Fruit fly (Drosophila melanogaster): ENCODE measurements around the gene CG11262.

CG11262 gene

DNA sequence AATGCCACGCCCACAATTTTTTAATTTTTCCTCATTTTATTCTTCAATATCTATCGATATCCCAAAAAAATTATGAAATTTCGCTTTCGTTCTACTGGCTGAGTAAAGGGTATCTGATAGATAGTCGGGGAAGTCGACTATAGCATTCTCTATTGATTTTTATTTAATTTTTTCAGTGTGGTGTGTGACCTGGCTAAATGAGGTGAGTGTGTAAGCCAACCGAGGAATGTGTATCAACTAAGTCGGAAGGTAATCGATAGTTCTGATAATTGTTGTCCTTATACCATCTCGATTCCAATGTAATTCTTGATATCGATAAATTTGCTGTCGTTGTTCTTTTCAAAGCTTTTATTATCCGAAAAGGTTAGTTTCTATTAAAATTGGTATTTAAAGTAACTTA, 11.6 kb downstream of the CG11262 start, which contains the start of gene CG11263 (continued):
- TF ChIP-seq zfh1 (GFP tag; IDR thresholded peaks at IDR 0.05) = peak; percentile 73; the same call in 2 of the 3 replicates
- TF ChIP-seq psq (GFP tag; optimal IDR thresholded peaks at IDR 0.05) = peak; percentile 21
- peak; percentile 43 for TF ChIP-seq CG12391 (tag; optimal IDR thresholded peaks at IDR 0.05)
- TF ChIP-seq PHDP (tag; optimal IDR thresholded peaks at IDR 0.05) = peak; percentile 45
- TF ChIP-seq CG4854 (GFP tag; optimal IDR thresholded peaks at IDR 0.05) = peak; percentile 50
- TF ChIP-seq CG8944 (GFP tag; optimal IDR thresholded peaks at IDR 0.05) = peak; percentile 50
- TF ChIP-seq CG1233 (GFP tag; optimal IDR thresholded peaks at IDR 0.05) = no peak
- TF ChIP-seq Spps (tag; optimal IDR thresholded peaks at IDR 0.05) = no peak
- peak; percentile 53 for TF ChIP-seq chn (GFP tag; optimal IDR thresholded peaks at IDR 0.05)
- TF ChIP-seq Ets65A (GFP tag) = peak; percentile 96
- no peak for TF ChIP-seq danr (GFP tag; IDR thresholded peaks at IDR 0.05)
- 0 out of 2 replicates have a peak, but pooled peaks have one; percentile 37 for TF ChIP-seq CG11247 (GFP tag; IDR thresholded peaks at IDR 0.05)
- peak; percentile 62 for TF ChIP-seq CG1603 (tag; optimal IDR thresholded peaks at IDR 0.05)
- TF ChIP-seq BEAF-32 (GFP tag; optimal IDR thresholded peaks at IDR 0.05) = peak; percentile 78
- TF ChIP-seq ranshi (GFP tag; IDR thresholded peaks at IDR 0.05) = 0 out of 2 replicates have a peak, but pooled peaks have one; percentile 51
- no peak for TF ChIP-seq CG11696 (GFP tag; IDR thresholded peaks at IDR 0.05)
- TF ChIP-seq Dek (tag; optimal IDR thresholded peaks at IDR 0.05) = peak; percentile 38
- peak; percentile 39 for TF ChIP-seq shn (GFP tag; optimal IDR thresholded peaks at IDR 0.05)
- TF ChIP-seq Bgb (GFP tag; IDR thresholded peaks at IDR 0.05; ENCODE audit: partially characterized antibody) = peak; percentile 89
- peak; percentile 86 for TF ChIP-seq CG16813 (GFP tag; IDR thresholded peaks at IDR 0.05; ENCODE audit: partially characterized antibody)
- TF ChIP-seq ssp (GFP tag; IDR thresholded peaks at IDR 0.05) = peak; percentile 36; the same call in 1 of the 2 replicates
- TF ChIP-seq CG32772 (GFP tag; IDR thresholded peaks at IDR 0.05) = peak; percentile 29; the same call in 1 of the 2 replicates
- TF ChIP-seq CG43689 (GFP tag; IDR thresholded peaks at IDR 0.05) = no peak
- no peak for TF ChIP-seq oc (tag; optimal IDR thresholded peaks at IDR 0.05)
- peak; percentile 62 for TF ChIP-seq tin (GFP tag; optimal IDR thresholded peaks at IDR 0.05)
- peak; percentile 39 for TF ChIP-seq Hr3 (GFP tag; optimal IDR thresholded peaks at IDR 0.05)
- TF ChIP-seq Fer1 (GFP tag; optimal IDR thresholded peaks at IDR 0.05) = peak; percentile 35
- TF ChIP-seq Chrac-16 (GFP tag; optimal IDR thresholded peaks at IDR 0.05) = peak; percentile 37
- TF ChIP-seq Scr (GFP tag; IDR thresholded peaks at IDR 0.05; ENCODE audit: partially characterized antibody) = peak; percentile 83
- TF ChIP-seq CG6683 (GFP tag; optimal IDR thresholded peaks at IDR 0.05) = peak; percentile 1
- TF ChIP-seq CG10959 (GFP tag; IDR thresholded peaks at IDR 0.05) = no peak
- TF ChIP-seq CG6791 (GFP tag; IDR thresholded peaks at IDR 0.05; ENCODE audit: partially characterized antibody) = peak; percentile 88
- TF ChIP-seq CG32532 (GFP tag; IDR thresholded peaks at IDR 0.05) = peak; percentile 60
- no peak for TF ChIP-seq mld (GFP tag; IDR thresholded peaks at IDR 0.05; ENCODE audit: partially characterized antibody)
- no peak for TF ChIP-seq Jarid2 (GFP tag; optimal IDR thresholded peaks at IDR 0.05)
- TF ChIP-seq CG13775 (GFP tag; optimal IDR thresholded peaks at IDR 0.05) = peak; percentile 12
- peak; percentile 11 for TF ChIP-seq CG12744 (GFP tag; optimal IDR thresholded peaks at IDR 0.05)
- TF ChIP-seq CG12299 (tag; optimal IDR thresholded peaks at IDR 0.05) = no peak
- TF ChIP-seq GATAe (GFP tag; conservative IDR thresholded peaks at IDR 0.05) = no peak
- TF ChIP-seq dm (GFP tag; optimal IDR thresholded peaks at IDR 0.05) = peak; percentile 54
- TF ChIP-seq zen2 (GFP tag; IDR thresholded peaks at IDR 0.05; ENCODE audit: partially characterized antibody) = peak; percentile 74
- TF ChIP-seq dysf (GFP tag; IDR thresholded peaks at IDR 0.05) = peak; percentile 43; the same call in 1 of the 3 replicates
- peak; percentile 68 for TF ChIP-seq sisA (GFP tag; IDR thresholded peaks at IDR 0.05)
- peak; percentile 54; the same call in 2 of the 3 replicates for TF ChIP-seq ken (GFP tag; IDR thresholded peaks at IDR 0.05)
- peak; percentile 90 for TF ChIP-seq zf30C (GFP tag; optimal IDR thresholded peaks at IDR 0.05)
- no peak for TF ChIP-seq CG10321 (GFP tag; IDR thresholded peaks at IDR 0.05)
- no peak for TF ChIP-seq CG15696 (tag; optimal IDR thresholded peaks at IDR 0.05)
- peak; percentile 11; the same call in 1 of the 2 replicates for TF ChIP-seq CG17328 (GFP tag; IDR thresholded peaks at IDR 0.05)
- TF ChIP-seq D19A (tag; optimal IDR thresholded peaks at IDR 0.05) = peak; percentile 44
- TF ChIP-seq dpn (GFP tag; optimal IDR thresholded peaks at IDR 0.05) = peak; percentile 57 to 62
- no peak for TF ChIP-seq Sin3A (optimal IDR thresholded peaks at IDR 0.05)

All from whole organism, embryonic.